Worm (Caenorhabditis elegans): ENCODE data around the gene F48G7.13.

Gene F48G7.13

ce11 chrV:604105-604504 lies 11.3 kb upstream of the F48G7.13 start, which contains the start of gene srlf-37:
Gene srlf-37, minus strand, starts transcription at chrV:604205.
- no peak for TF ChIP-seq xbp-1 (tag; optimal IDR thresholded peaks at IDR 0.05)
- no peak for TF ChIP-seq unc-98 (GFP tag; IDR thresholded peaks at IDR 0.05)
- no peak for TF ChIP-seq unc-62 (GFP tag; optimal IDR thresholded peaks at IDR 0.05)
- TF ChIP-seq unc-30 (tag; optimal IDR thresholded peaks at IDR 0.05) = no peak
- no peak for TF ChIP-seq irx-1 (tag; optimal IDR thresholded peaks at IDR 0.05)
- no peak for TF ChIP-seq nhr-28 (tag; optimal IDR thresholded peaks at IDR 0.05)
- TF ChIP-seq elt-3 (tag; optimal IDR thresholded peaks at IDR 0.05) = no peak
- TF ChIP-seq sptf-1 (tag; optimal IDR thresholded peaks at IDR 0.05) = no peak
- TF ChIP-seq ama-1 (optimal IDR thresholded peaks at IDR 0.05) = no peak
- TF ChIP-seq efl-1 (optimal IDR thresholded peaks at IDR 0.05) = no peak
- no peak for TF ChIP-seq efl-1 (GFP tag; optimal IDR thresholded peaks at IDR 0.05 in 1 of 2)

- TF ChIP-seq zag-1 (tag; optimal IDR thresholded peaks at IDR 0.05) = no peak
- no peak for TF ChIP-seq ceh-90 (tag; optimal IDR thresholded peaks at IDR 0.05)
- TF ChIP-seq hlh-4 (tag; optimal IDR thresholded peaks at IDR 0.05) = no peak
- no peak for TF ChIP-seq F16B12.6 (tag; optimal IDR thresholded peaks at IDR 0.05)
- TF ChIP-seq C16A3.4 (tag; optimal IDR thresholded peaks at IDR 0.05) = no peak
- no peak for TF ChIP-seq zip-4 (GFP tag; optimal IDR thresholded peaks at IDR 0.05)
- no peak for TF ChIP-seq nhr-19 (GFP tag; conservative IDR thresholded peaks at IDR 0.05)
- no peak for TF ChIP-seq nhr-12 (tag; optimal IDR thresholded peaks at IDR 0.05)
- TF ChIP-seq swsn-7 (tag; optimal IDR thresholded peaks at IDR 0.05) = no peak
- no peak for TF ChIP-seq unc-62 (GFP tag; optimal IDR thresholded peaks at IDR 0.05)
- TF ChIP-seq lin-13 (GFP tag; optimal IDR thresholded peaks at IDR 0.05) = no peak
- no peak for TF ChIP-seq blmp-1 (tag; optimal IDR thresholded peaks at IDR 0.05)
- TF ChIP-seq nhr-237 (tag; optimal IDR thresholded peaks at IDR 0.05) = no peak
- TF ChIP-seq mep-1 (tag; optimal IDR thresholded peaks at IDR 0.05) = no peak
- TF ChIP-seq tlp-1 (tag; optimal IDR thresholded peaks at IDR 0.05) = no peak
- no peak for TF ChIP-seq hpl-2 (GFP tag; optimal IDR thresholded peaks at IDR 0.05)
Measured at ce11 chrV:608844-609243, 6.5 kb upstream of the F48G7.13 start, which contains the start of gene srw-109. Gene srw-109, minus strand, starts transcription at chrV:608944.

ce11 chrV:609671-610070 lies 5.7 kb upstream of the F48G7.13 start, which contains the start of gene srlf-36:
Gene srlf-36, minus strand, starts transcription at chrV:609771.
- no peak for TF ChIP-seq lir-3 (tag; optimal IDR thresholded peaks at IDR 0.05; ENCODE audit: poor library complexity)
- no peak for TF ChIP-seq sox-4 (tag; optimal IDR thresholded peaks at IDR 0.05)
- no peak for TF ChIP-seq nhr-76 (tag; optimal IDR thresholded peaks at IDR 0.05)
- TF ChIP-seq lin-14 (GFP tag; optimal IDR thresholded peaks at IDR 0.05) = no peak
- TF ChIP-seq mep-1 (tag; optimal IDR thresholded peaks at IDR 0.05) = no peak
- no peak for TF ChIP-seq sptf-1 (tag; optimal IDR thresholded peaks at IDR 0.05)
- no peak for TF ChIP-seq tbx-2 (tag; optimal IDR thresholded peaks at IDR 0.05)

- TF ChIP-seq sptf-1 (tag; optimal IDR thresholded peaks at IDR 0.05) = no peak
- TF ChIP-seq lin-35 (GFP tag; optimal IDR thresholded peaks at IDR 0.05) = peak in 1 of 2 experiments; percentile 46
- peak; percentile 72 for TF ChIP-seq nhr-85 (tag)
- TF ChIP-seq skn-1 (tag; optimal IDR thresholded peaks at IDR 0.05) = peak; percentile 18
- no peak for TF ChIP-seq ztf-4 (tag; optimal IDR thresholded peaks at IDR 0.05)
- no peak for TF ChIP-seq ztf-11 (tag; optimal IDR thresholded peaks at IDR 0.05)
- peak; percentile 0 for TF ChIP-seq blmp-1 (tag; optimal IDR thresholded peaks at IDR 0.05)
- TF ChIP-seq unc-30 (tag; optimal IDR thresholded peaks at IDR 0.05) = no peak
- no peak for TF ChIP-seq nhr-28 (tag; optimal IDR thresholded peaks at IDR 0.05)
- no peak for TF ChIP-seq efl-1 (optimal IDR thresholded peaks at IDR 0.05)
- TF ChIP-seq efl-1 (GFP tag; optimal IDR thresholded peaks at IDR 0.05 in 1 of 2) = peak in 1 of 2 experiments; percentile 46
- no peak for TF ChIP-seq sup-37 (GFP tag; optimal IDR thresholded peaks at IDR 0.05)
- TF ChIP-seq C16A3.4 (tag; optimal IDR thresholded peaks at IDR 0.05) = peak; percentile 5
- no peak for TF ChIP-seq dpl-1 (GFP tag; optimal IDR thresholded peaks at IDR 0.05)
- no peak for TF ChIP-seq fkh-8 (tag; optimal IDR thresholded peaks at IDR 0.05)
- TF ChIP-seq fos-1 (tag; optimal IDR thresholded peaks at IDR 0.05) = no peak
- peak; percentile 55 for TF ChIP-seq nhr-20 (tag; optimal IDR thresholded peaks at IDR 0.05)
Measured at ce11 chrV:610217-610616, 5.2 kb upstream of the F48G7.13 start, which contains the start of gene nhr-90. Gene nhr-90, plus strand, starts transcription at chrV:610512.
